Worm (Caenorhabditis elegans): ENCODE data around the gene srj-32.

- TF ChIP-seq egl-27 (tag; optimal IDR thresholded peaks at IDR 0.05) (no peak), ama-1 (optimal IDR thresholded peaks at IDR 0.05) (no peak), aly-2 (tag; optimal IDR thresholded peaks at IDR 0.05) (no peak), ceh-82 (tag; optimal IDR thresholded peaks at IDR 0.05) (no peak), lin-39 (tag; optimal IDR thresholded peaks at IDR 0.05) (no peak), unc-55 (GFP tag; optimal IDR thresholded peaks at IDR 0.05) (no peak), ZK546.5 (tag; optimal IDR thresholded peaks at IDR 0.05) (no peak), blmp-1 (tag; optimal IDR thresholded peaks at IDR 0.05; ENCODE audit: insufficient read depth) (no peak), nhr-77 (tag; optimal IDR thresholded peaks at IDR 0.05) (no peak), alr-1 (tag; optimal IDR thresholded peaks at IDR 0.05) (no peak)
These were observed 30.9 kb upstream of the srj-32 start, which contains the start of gene clec-7 for ce11 chrV:7328092-7328491.

All from whole organism, L2 larva.